Worm (Caenorhabditis elegans) whole organism, young adult: ENCODE measurements around the gene svop-1.

Source experiments
- B0019.2 ChIP-seq: fragments of 200-800 bp; sonication (Bioruptor generic); conservative IDR thresholded peaks from 2 replicates; pipeline ENCODE4 v1.3.6; 2022; ENCODE audit warnings: missing genetic modification reagents, missing genetic modification characterization, missing compliant biosample characterization
- F49E8.2 ChIP-seq: sonication (generic microtip); optimal IDR thresholded peaks from 3 replicates; lab custom pipeline; 2017; ENCODE audit warnings: missing genetic modification characterization, mild to moderate bottlenecking, missing compliant biosample characterization, antibody characterized with exemption, moderate library complexity; ENCODE audit not compliant: insufficient read depth
- F57A8.1 ChIP-seq: fragments of 200-800 bp; sonication (Bioruptor generic); optimal IDR thresholded peaks from 2 replicates; lab custom pipeline; 2018; ENCODE audit warnings: mild to moderate bottlenecking, missing genetic modification characterization, moderate library complexity, missing compliant biosample characterization
- Y53F4B.3 ChIP-seq: fragments of 200-800 bp; sonication (Bioruptor generic); IDR thresholded peaks from 2 replicates; pipeline ENCODE4 v1.3.6; 2022; ENCODE audit warnings: missing genetic modification reagents, missing genetic modification characterization, missing compliant biosample characterization
- Y67H2A.10 ChIP-seq: fragments of 200-800 bp; sonication (Bioruptor generic); conservative IDR thresholded peaks from 2 replicates; pipeline ENCODE4 v1.3.6; 2022; ENCODE audit warnings: missing genetic modification reagents, missing genetic modification characterization, missing compliant biosample characterization
- akir-1 ChIP-seq: fragments of 200-800 bp; sonication (Bioruptor generic); optimal IDR thresholded peaks from 2 replicates; lab custom pipeline; 2018; ENCODE audit warnings: mild to moderate bottlenecking, missing genetic modification characterization, moderate library complexity, missing compliant biosample characterization
- aptf-2 ChIP-seq: fragments of 200-800 bp; sonication (Bioruptor generic); conservative IDR thresholded peaks from 2 replicates; pipeline ENCODE4 v1.3.6; 2022; ENCODE audit warnings: missing genetic modification reagents, missing genetic modification characterization, missing compliant biosample characterization
- athp-1 ChIP-seq: sonication (generic microtip); optimal IDR thresholded peaks from 2 replicates; lab custom pipeline; 2017; ENCODE audit warnings: mild to moderate bottlenecking, missing genetic modification characterization, missing compliant biosample characterization
- attf-6 ChIP-seq: fragments of 200-800 bp; sonication (Bioruptor generic); IDR thresholded peaks from 2 replicates; pipeline ENCODE4 v1.3.6; 2022; ENCODE audit warnings: missing genetic modification reagents, missing genetic modification characterization, missing compliant biosample characterization
- efl-1 ChIP-seq: fragments of 150-350 bp; optimal IDR thresholded peaks from 2 replicates; lab custom pipeline; 2014; ENCODE audit warnings: missing biosample characterization, missing genetic modification reagents, missing genetic modification characterization
- egl-18 ChIP-seq: fragments of 200-800 bp; sonication (Bioruptor generic); IDR thresholded peaks from 2 replicates; pipeline ENCODE4 v1.3.6; 2022; ENCODE audit warnings: missing genetic modification reagents, missing genetic modification characterization, missing compliant biosample characterization
- ekl-4 ChIP-seq: fragments of 200-800 bp; sonication (Bioruptor generic); IDR thresholded peaks from 2 replicates; pipeline ENCODE4 v1.3.6; 2022; ENCODE audit warnings: missing genetic modification reagents, missing genetic modification characterization, missing compliant biosample characterization
- gei-17 ChIP-seq: fragments of 200-800 bp; sonication (Bioruptor generic); optimal IDR thresholded peaks from 2 replicates; lab custom pipeline; 2018; ENCODE audit warnings: mild to moderate bottlenecking, missing genetic modification characterization, missing compliant biosample characterization
- hmg-1.2 ChIP-seq: fragments of 200-800 bp; sonication (Bioruptor generic); IDR thresholded peaks from 2 replicates; pipeline ENCODE4 v1.3.6; 2022; ENCODE audit warnings: missing genetic modification reagents, missing genetic modification characterization, missing compliant biosample characterization
- hrde-1 ChIP-seq: sonication (generic microtip); optimal IDR thresholded peaks from 2 replicates; lab custom pipeline; 2016; ENCODE audit warnings: missing genetic modification characterization, mild to moderate bottlenecking, missing compliant biosample characterization, moderate library complexity, missing genotype, missing genetic modification reagents, borderline replicate concordance
- madf-6 ChIP-seq: fragments of 200-800 bp; sonication (Bioruptor generic); IDR thresholded peaks from 2 replicates; pipeline ENCODE4 v1.3.6; 2022; ENCODE audit warnings: missing genetic modification reagents, missing genetic modification characterization, missing compliant biosample characterization
- mel-28 ChIP-seq: sonication (generic microtip); optimal IDR thresholded peaks from 2 replicates; lab custom pipeline; 2016; ENCODE audit warnings: borderline replicate concordance, mild to moderate bottlenecking, missing genetic modification characterization, missing compliant biosample characterization
- nfya-2 ChIP-seq: fragments of 200-800 bp; sonication (Bioruptor generic); IDR thresholded peaks from 2 replicates; pipeline ENCODE4 v1.3.6; 2022; ENCODE audit warnings: missing genetic modification reagents, missing genetic modification characterization, missing compliant biosample characterization
- nfyb-1 ChIP-seq: fragments of 200-800 bp; sonication (Bioruptor generic); IDR thresholded peaks from 2 replicates; pipeline ENCODE4 v1.3.6; 2022; ENCODE audit warnings: missing genetic modification reagents, missing genetic modification characterization, missing compliant biosample characterization
- nhr-90 ChIP-seq: sonication (generic microtip); optimal IDR thresholded peaks from 2 replicates; lab custom pipeline; 2016; ENCODE audit warnings: missing genotype, mild to moderate bottlenecking, missing genetic modification characterization, missing compliant biosample characterization
- pbrm-1 ChIP-seq: fragments of 200-800 bp; sonication (Bioruptor generic); IDR thresholded peaks from 2 replicates; pipeline ENCODE4 v1.3.6; 2022; ENCODE audit warnings: missing genetic modification reagents, missing genetic modification characterization, missing compliant biosample characterization
- pha-4 ChIP-seq: fragments of 150-350 bp; sonication (generic microtip); optimal IDR thresholded peaks from 2 replicates; lab custom pipeline; 2014; ENCODE audit warnings: missing biosample characterization, missing genetic modification reagents, missing genetic modification characterization
- rcor-1 ChIP-seq: fragments of 200-800 bp; sonication (Bioruptor generic); IDR thresholded peaks from 2 replicates; pipeline ENCODE4 v1.3.6; 2022; ENCODE audit warnings: missing genetic modification reagents, missing genetic modification characterization, missing compliant biosample characterization
- rec-8 ChIP-seq, 2 experiments: sonication (generic microtip); optimal IDR thresholded peaks; 2 replicates each; lab custom pipeline; 2016; ENCODE audit warnings: mild to moderate bottlenecking in 2 of 2, missing genetic modification characterization in 2 of 2, missing genetic modification reagents in 2 of 2, missing genotype in 2 of 2, missing biosample characterization in 1 of 2, missing compliant biosample characterization in 1 of 2, moderate library complexity in 1 of 2
- repo-1 ChIP-seq: sonication (generic microtip); optimal IDR thresholded peaks from 2 replicates; lab custom pipeline; 2017; ENCODE audit warnings: mild to moderate bottlenecking, missing genetic modification characterization, missing compliant biosample characterization
- rpc-1 ChIP-seq, 2 experiments: fragments of 150-350 bp in 1 of 2; sonication (generic microtip) in 1 of 2; optimal IDR thresholded peaks; 2 replicates each; lab custom pipeline; 2014 to 2018; ENCODE audit warnings: missing biosample characterization in 1 of 2, missing genetic modification characterization in 1 of 2, missing genetic modification reagents in 1 of 2, missing genotype in 1 of 2
- snpc-3.4 ChIP-seq: sonication (generic microtip); optimal IDR thresholded peaks from 2 replicates; lab custom pipeline; 2017; ENCODE audit warnings: missing genetic modification characterization, mild to moderate bottlenecking, missing compliant biosample characterization, antibody characterized with exemption, moderate library complexity, missing genotype, missing genetic modification reagents
- tbp1 ChIP-seq: fragments of 200-800 bp; sonication (Bioruptor generic); optimal IDR thresholded peaks from 2 replicates; lab custom pipeline; 2018; ENCODE audit warnings: mild to moderate bottlenecking, missing genetic modification characterization, missing compliant biosample characterization
- tbx-9 ChIP-seq: sonication (generic microtip); optimal IDR thresholded peaks from 2 replicates; lab custom pipeline; 2016; ENCODE audit warnings: borderline replicate concordance, missing genetic modification characterization, inconsistent platforms, missing compliant biosample characterization
- tlf-1 ChIP-seq: fragments of 200-800 bp; sonication (Bioruptor generic); optimal IDR thresholded peaks from 2 replicates; lab custom pipeline; 2018; ENCODE audit warnings: mild to moderate bottlenecking, missing genetic modification characterization, missing compliant biosample characterization
- unc-62 ChIP-seq: fragments of 150-350 bp; optimal IDR thresholded peaks from 2 replicates; lab custom pipeline; 2014; ENCODE audit warnings: missing biosample characterization, missing genetic modification reagents, missing genetic modification characterization
- xnd-1 ChIP-seq: sonication (generic microtip); optimal IDR thresholded peaks from 2 replicates; lab custom pipeline; 2016; ENCODE audit warnings: missing genotype, missing genetic modification reagents, missing genetic modification characterization, missing compliant biosample characterization
- ztf-18 ChIP-seq: sonication (generic microtip); optimal IDR thresholded peaks from 2 replicates; lab custom pipeline; 2016; ENCODE audit warnings: missing genotype, mild to moderate bottlenecking, missing genetic modification characterization, missing compliant biosample characterization
- ztf-26 ChIP-seq: sonication (generic microtip); optimal IDR thresholded peaks from 2 replicates; lab custom pipeline; 2017; ENCODE audit warnings: missing genetic modification characterization, missing compliant biosample characterization

The svop-1 gene

ce11 chrIII:8850482-8851047 lies 34.7 kb downstream of the svop-1 start, which contains the start of gene F44E2.9 (continued):
- TF ChIP-seq Y67H2A.10 = no peak
- no peak for TF ChIP-seq athp-1 (tag; lab: Kevin White, UChicago)
- TF ChIP-seq Y53F4B.3 = no peak
- no peak for TF ChIP-seq pha-4 (tag; lab: Kevin White, UChicago)
- no peak for TF ChIP-seq nfya-2 (GFP tag; lab: Robert Waterston, UW)
- no peak for TF ChIP-seq unc-62 (GFP tag; lab: Kevin White, UChicago)
- TF ChIP-seq tbp1 (GFP tag; lab: Kevin White, UChicago) = peak; percentile 35
- no peak for TF ChIP-seq hrde-1 (tag; lab: Kevin White, UChicago)
- no peak for TF ChIP-seq aptf-2 (GFP tag; lab: Robert Waterston, UW)
- peak; percentile 76 for TF ChIP-seq efl-1 (GFP tag; lab: Kevin White, UChicago)
- no peak for TF ChIP-seq rpc-1 (optimal IDR thresholded peaks at IDR 0.05; lab: Kevin White, UChicago)
- TF ChIP-seq rpc-1 (tag; optimal IDR thresholded peaks at IDR 0.05; lab: Kevin White, UChicago) = no peak
- TF ChIP-seq ekl-4 (GFP tag; lab: Robert Waterston, UW) = 0 out of 2 replicates have a peak, but pooled peaks have one; percentile 38
- no peak for TF ChIP-seq F57A8.1 (GFP tag; lab: Kevin White, UChicago)
- no peak for TF ChIP-seq attf-6
- TF ChIP-seq pbrm-1 = peak; percentile 57; the same call in 1 of the 2 replicates
- no peak for TF ChIP-seq ztf-26
- no peak for TF ChIP-seq akir-1 (GFP tag; lab: Kevin White, UChicago)
- TF ChIP-seq rec-8 (tag; optimal IDR thresholded peaks at IDR 0.05; lab: Kevin White, UChicago) = no peak
- TF ChIP-seq F49E8.2 (tag; lab: Kevin White, UChicago) = no peak
- TF ChIP-seq mel-28 (tag; lab: Kevin White, UChicago) = no peak
- TF ChIP-seq nhr-90 (tag; lab: Kevin White, UChicago) = no peak
- no peak for TF ChIP-seq B0019.2 (GFP tag; lab: Robert Waterston, UW)
- TF ChIP-seq gei-17 (GFP tag; lab: Kevin White, UChicago) = no peak
- no peak for TF ChIP-seq snpc-3.4 (tag; lab: Kevin White, UChicago)
- no peak for TF ChIP-seq tbx-9 (tag; lab: Kevin White, UChicago)
- peak; percentile 34 for TF ChIP-seq xnd-1 (tag; lab: Kevin White, UChicago)
- TF ChIP-seq tlf-1 (GFP tag; lab: Kevin White, UChicago) = no peak
- TF ChIP-seq egl-18 (GFP tag; lab: Robert Waterston, UW) = no peak
- 0 out of 2 replicates have a peak, but pooled peaks have one; percentile 19 for TF ChIP-seq rcor-1 (GFP tag; lab: Robert Waterston, UW)

- TF ChIP-seq attf-6 (0 out of 2 replicates have a peak, but pooled peaks have one; percentile 15), tbp1 (GFP tag; lab: Kevin White, UChicago) (no peak), ztf-18 (tag; lab: Kevin White, UChicago) (peak; percentile 17), hmg-1.2 (GFP tag; lab: Robert Waterston, UW) (0 out of 2 replicates have a peak, but pooled peaks have one; percentile 16), athp-1 (tag; lab: Kevin White, UChicago) (peak; percentile 17), repo-1 (peak; percentile 38), xnd-1 (tag; lab: Kevin White, UChicago) (peak; percentile 14), nfyb-1 (0 out of 2 replicates have a peak, but pooled peaks have one; percentile 52), rcor-1 (GFP tag; lab: Robert Waterston, UW) (no peak), madf-6 (peak; percentile 55)
Observed at ce11 chrIII:8849507-8849906, 35.8 kb downstream of the svop-1 start, which contains the start of gene F44E2.8. F44E2.8 (minus strand) TSS chrIII:8849877.
